Worm (Caenorhabditis elegans): ENCODE measurements around the gene mdh-1.

DNA sequence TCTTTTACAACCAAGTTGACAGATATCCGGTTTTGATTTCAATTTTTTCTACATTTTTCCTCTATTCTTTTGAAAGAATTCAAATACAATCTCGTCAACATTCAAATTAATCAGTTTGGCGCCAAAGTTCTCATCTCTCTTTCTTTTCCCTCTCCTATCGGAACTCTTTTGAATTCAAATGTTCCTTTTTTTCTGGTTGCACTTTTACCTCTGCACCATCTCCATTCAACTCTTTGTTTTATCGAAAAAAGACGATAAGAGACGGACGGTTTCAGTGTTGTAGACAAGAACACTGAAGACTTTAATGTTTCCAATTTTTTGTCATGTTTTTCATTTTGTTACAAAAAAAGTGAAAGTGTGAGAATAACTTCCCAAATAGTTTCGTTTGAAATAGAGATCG lies 40.3 kb downstream of the mdh-1 start:
- TF ChIP-seq hmg-4 (GFP tag; optimal IDR thresholded peaks at IDR 0.05): no peak
- no peak for TF ChIP-seq tbx-11 (GFP tag; IDR thresholded peaks at IDR 0.05)
- TF ChIP-seq tbx-37 (GFP tag; conservative IDR thresholded peaks at IDR 0.05): no peak
- TF ChIP-seq ama-1 (optimal IDR thresholded peaks at IDR 0.05): no peak
- TF ChIP-seq ceh-13 (GFP tag; optimal IDR thresholded peaks at IDR 0.05): no peak
- no peak for TF ChIP-seq sea-1 (GFP tag; conservative IDR thresholded peaks at IDR 0.05)
- TF ChIP-seq hnd-1 (tag; optimal IDR thresholded peaks at IDR 0.05): no peak
- no peak for TF ChIP-seq ets-7 (tag; optimal IDR thresholded peaks at IDR 0.05)
- TF ChIP-seq scrt-1 (GFP tag; IDR thresholded peaks at IDR 0.05): no peak
- no peak for TF ChIP-seq tra-4 (tag; optimal IDR thresholded peaks at IDR 0.05)
- TF ChIP-seq flt-1 (GFP tag; IDR thresholded peaks at IDR 0.05): no peak
- no peak for TF ChIP-seq F13C5.2 (tag; optimal IDR thresholded peaks at IDR 0.05)
- TF ChIP-seq aly-1 (tag; optimal IDR thresholded peaks at IDR 0.05): no peak

Measured in whole organism, early embryonic.